Worm (Caenorhabditis elegans): ENCODE data around the gene srbc-71.

DNA sequence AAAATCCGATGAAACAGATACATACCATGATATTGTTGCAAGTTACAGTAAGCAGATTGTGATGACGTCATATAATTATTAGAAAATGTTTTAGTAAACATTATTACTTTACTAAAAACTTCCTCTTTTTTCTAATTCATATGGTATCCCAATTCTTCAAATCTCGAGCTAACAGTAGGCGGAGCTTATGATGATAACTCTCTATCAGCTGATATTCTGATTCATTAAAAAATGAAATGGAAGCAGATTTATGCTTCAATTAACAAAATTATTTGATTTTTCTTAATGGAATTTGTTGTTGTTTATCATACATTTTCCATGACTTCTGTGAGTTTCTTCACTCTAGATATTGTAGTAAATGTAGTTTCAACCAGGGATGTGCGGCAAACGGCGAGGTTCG lies 21.5 kb downstream of the srbc-71 start, which contains the start of gene pax-2:
- no peak for TF ChIP-seq F13C5.2 (tag; optimal IDR thresholded peaks at IDR 0.05)
- TF ChIP-seq tbx-37 (GFP tag; conservative IDR thresholded peaks at IDR 0.05) = no peak
- TF ChIP-seq tbx-11 (GFP tag; IDR thresholded peaks at IDR 0.05) = no peak
